Worm (Caenorhabditis elegans) whole organism, early embryonic: Measurements from ENCODE around the gene clc-6.

Source experiments
- F13C5.2 ChIP-seq: sonication (generic microtip); optimal IDR thresholded peaks from 2 replicates; lab custom pipeline; 2017; ENCODE audit warnings: mild to moderate bottlenecking, missing genetic modification characterization, inconsistent platforms, missing compliant biosample characterization
- ama-1 ChIP-seq: fragments of 150-350 bp; optimal IDR thresholded peaks from 2 replicates; lab custom pipeline; 2014
- ceh-36 ChIP-seq: sonication (generic microtip); optimal IDR thresholded peaks from 2 replicates; lab custom pipeline; 2016; ENCODE audit warnings: missing genetic modification characterization, inconsistent platforms, missing compliant biosample characterization
- flt-1 ChIP-seq: fragments of 200-800 bp; sonication (Bioruptor generic); IDR thresholded peaks from 2 replicates; pipeline ENCODE4 v1.3.6; 2022; ENCODE audit warnings: missing genetic modification characterization, missing compliant biosample characterization
- hmbx-1 ChIP-seq: sonication (generic microtip); optimal IDR thresholded peaks from 2 replicates; lab custom pipeline; 2016; ENCODE audit warnings: mild to moderate bottlenecking, missing genetic modification characterization, missing compliant biosample characterization
- hmg-4 ChIP-seq: fragments of 200-800 bp; sonication (Bioruptor generic); optimal IDR thresholded peaks from 2 replicates; lab custom pipeline; 2018; ENCODE audit warnings: mild to moderate bottlenecking, missing genetic modification characterization, missing compliant biosample characterization
- pes-1 ChIP-seq: fragments of 200-800 bp; sonication (Bioruptor generic); IDR thresholded peaks from 2 replicates; pipeline ENCODE4 v1.3.6; 2022; ENCODE audit warnings: missing genetic modification reagents, missing genetic modification characterization, missing compliant biosample characterization
- sea-1 ChIP-seq: fragments of 200-800 bp; sonication (Bioruptor generic); conservative IDR thresholded peaks from 2 replicates; pipeline ENCODE4 v1.3.6; 2022; ENCODE audit warnings: missing genetic modification characterization, missing compliant biosample characterization
- tbx-11 ChIP-seq: fragments of 200-800 bp; sonication (Bioruptor generic); IDR thresholded peaks from 2 replicates; pipeline ENCODE4 v1.3.6; 2022; ENCODE audit warnings: missing genetic modification characterization, missing compliant biosample characterization
- tbx-37 ChIP-seq: fragments of 200-800 bp; sonication (Bioruptor generic); conservative IDR thresholded peaks from 2 replicates; pipeline ENCODE4 v1.3.6; 2022; ENCODE audit warnings: missing genetic modification reagents, missing genetic modification characterization, missing compliant biosample characterization
- tra-4 ChIP-seq: sonication (generic microtip); optimal IDR thresholded peaks from 2 replicates; lab custom pipeline; 2017; ENCODE audit warnings: missing genetic modification characterization, missing compliant biosample characterization

Gene clc-6

DNA sequence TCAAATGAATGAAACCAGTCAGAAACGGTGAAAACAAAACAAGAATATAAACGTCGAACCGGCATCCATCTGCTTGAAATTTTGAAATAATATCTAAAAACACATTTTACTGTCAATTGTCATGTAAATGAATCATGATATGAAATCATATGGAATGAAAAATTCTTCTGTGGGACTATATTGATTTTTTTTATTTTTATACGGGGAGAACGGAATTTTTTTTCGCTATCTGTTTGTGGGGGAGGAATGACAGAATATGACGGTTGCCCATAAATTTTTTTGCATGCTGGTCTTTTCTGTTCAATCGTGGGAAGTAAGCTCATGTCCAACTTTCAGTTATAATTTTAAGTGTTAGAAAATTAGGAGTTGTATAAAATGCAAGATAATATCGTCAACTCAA lies 51.3 kb downstream of the clc-6 start, which contains the start of gene C06H2.7:
C06H2.7 (minus strand) TSS at position 101 of the 400 bp plus-strand sequence.
- TF ChIP-seq ceh-36 (tag; lab: Kevin White, UChicago) (no peak), flt-1 (GFP tag; lab: Robert Waterston, UW) (no peak), pes-1 (GFP tag; lab: Robert Waterston, UW) (no peak), F13C5.2 (tag; lab: Kevin White, UChicago) (no peak), hmbx-1 (no peak), hmg-4 (GFP tag; lab: Kevin White, UChicago) (no peak), tbx-11 (GFP tag; lab: Robert Waterston, UW) (no peak), tra-4 (tag; lab: Kevin White, UChicago) (no peak), ama-1 (lab: Kevin White, UChicago) (no peak), tbx-37 (GFP tag; lab: Robert Waterston, UW) (no peak), sea-1 (GFP tag; lab: Robert Waterston, UW) (no peak)
